Worm (Caenorhabditis elegans): ENCODE measurements around the gene twk-45.

twk-45 gene

ce11 chrIII:2780283-2780682, 21.4 kb downstream of the twk-45 start:
- no peak for TF ChIP-seq F13H6.1 (tag; optimal IDR thresholded peaks at IDR 0.05)
- TF ChIP-seq gmeb-2 (tag; optimal IDR thresholded peaks at IDR 0.05), result no peak
- TF ChIP-seq ceh-48 (tag; optimal IDR thresholded peaks at IDR 0.05), result peak; percentile 99
- TF ChIP-seq odd-2 (tag; optimal IDR thresholded peaks at IDR 0.05), result no peak

DNA sequence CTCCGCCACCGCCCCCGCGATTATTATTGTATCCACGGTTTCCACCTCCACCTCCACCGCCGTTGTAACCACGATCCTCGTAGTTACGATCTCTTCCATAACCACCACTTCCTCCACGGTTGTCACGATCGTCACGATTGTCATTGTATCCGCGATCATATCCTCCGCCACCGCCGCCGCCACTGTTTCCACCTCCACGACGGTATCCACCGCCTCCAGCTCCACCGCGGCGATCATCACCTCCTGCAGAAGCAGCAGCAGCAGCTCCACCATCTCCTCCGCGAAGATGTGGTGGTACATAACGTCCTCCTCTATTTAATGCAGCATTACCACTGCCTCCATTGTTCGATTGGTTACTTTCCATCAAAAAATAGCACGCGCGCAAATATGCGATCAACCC, 23.0 kb downstream of the twk-45 start, which contains the start of gene laf-1:
Gene laf-1 (minus strand): TSS at position 399 of the 400 bp plus-strand sequence.
- TF ChIP-seq elt-4 (tag; optimal IDR thresholded peaks at IDR 0.05) (peak; percentile 59), hlh-8 (tag; optimal IDR thresholded peaks at IDR 0.05) (no peak)

DNA sequence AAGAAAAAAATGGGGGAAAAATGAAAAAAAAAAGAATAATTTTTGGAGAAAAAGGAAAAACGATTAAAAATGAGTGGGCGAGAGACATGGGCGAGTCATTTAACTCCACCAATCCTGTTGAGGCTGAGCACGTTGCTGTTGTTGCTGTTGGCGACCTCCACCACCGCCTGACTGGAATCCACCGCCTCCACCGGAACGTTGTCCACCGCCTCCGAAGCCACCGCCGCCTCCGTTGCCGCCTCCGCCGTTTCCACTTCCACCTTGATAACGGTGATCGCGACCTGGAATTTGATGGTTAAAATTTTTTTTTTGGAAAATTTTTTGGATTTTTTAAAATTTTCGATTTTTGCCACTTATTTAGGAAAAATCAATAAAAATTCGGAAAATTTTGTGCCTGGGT, 30.9 kb downstream of the twk-45 start:
- TF ChIP-seq hlh-13 (GFP tag; optimal IDR thresholded peaks at IDR 0.05) (no peak), zip-5 (tag; optimal IDR thresholded peaks at IDR 0.05) (no peak), dmd-4 (tag; optimal IDR thresholded peaks at IDR 0.05; ENCODE audit: borderline replicate concordance) (no peak), nfya-1 (tag; optimal IDR thresholded peaks at IDR 0.05) (no peak), elt-2 (tag; optimal IDR thresholded peaks at IDR 0.05) (no peak), ceh-2 (tag; optimal IDR thresholded peaks at IDR 0.05) (no peak), sdc-2 (tag; optimal IDR thresholded peaks at IDR 0.05) (no peak), hlh-8 (tag; optimal IDR thresholded peaks at IDR 0.05) (no peak), pha-2 (tag; optimal IDR thresholded peaks at IDR 0.05) (no peak), F13H6.1 (tag; optimal IDR thresholded peaks at IDR 0.05) (no peak)

DNA sequence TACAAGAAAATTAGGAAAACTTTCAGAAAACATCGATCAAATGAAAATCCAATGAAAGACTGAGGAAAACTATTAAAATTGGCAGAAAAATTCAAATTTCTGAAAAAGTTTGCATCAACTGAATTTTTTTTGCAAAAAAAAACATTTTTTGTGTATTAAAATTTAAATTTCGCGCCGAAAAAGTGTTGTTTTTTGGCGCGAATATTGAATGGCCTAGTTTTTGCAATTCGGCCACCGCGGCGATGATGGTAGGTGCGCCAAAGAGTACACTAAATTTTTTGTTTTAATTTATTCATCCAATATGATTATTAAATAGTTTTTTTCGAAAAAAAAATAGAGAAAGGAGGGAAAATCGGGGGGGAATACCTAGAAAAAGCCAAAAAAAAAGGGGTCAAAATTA, 32.6 kb downstream of the twk-45 start:
- TF ChIP-seq ceh-6 (GFP tag; optimal IDR thresholded peaks at IDR 0.05) (no peak), pax-1 (tag; optimal IDR thresholded peaks at IDR 0.05) (no peak), eyg-1 (tag; optimal IDR thresholded peaks at IDR 0.05) (no peak), elt-4 (tag; optimal IDR thresholded peaks at IDR 0.05) (no peak), ceh-34 (tag; optimal IDR thresholded peaks at IDR 0.05) (no peak), K02D7.2 (tag; optimal IDR thresholded peaks at IDR 0.05) (no peak), ceh-18 (tag; optimal IDR thresholded peaks at IDR 0.05) (no peak), che-1 (tag; optimal IDR thresholded peaks at IDR 0.05) (no peak), K09A11.1 (tag; optimal IDR thresholded peaks at IDR 0.05; ENCODE audit: insufficient read depth) (no peak), unc-42 (tag; optimal IDR thresholded peaks at IDR 0.05) (no peak), nhr-11 (tag; optimal IDR thresholded peaks at IDR 0.05) (no peak), ceh-31 (tag; optimal IDR thresholded peaks at IDR 0.05) (no peak), T23F11.4 (GFP tag; optimal IDR thresholded peaks at IDR 0.05) (no peak), nfya-1 (tag; optimal IDR thresholded peaks at IDR 0.05) (no peak), lim-6 (tag; optimal IDR thresholded peaks at IDR 0.05) (no peak), syd-9 (tag; optimal IDR thresholded peaks at IDR 0.05) (no peak), rnt-1 (tag; optimal IDR thresholded peaks at IDR 0.05) (no peak), pha-4 (tag; optimal IDR thresholded peaks at IDR 0.05) (no peak)

- TF ChIP-seq hlh-6 (tag; optimal IDR thresholded peaks at IDR 0.05) (peak; percentile 79), ceh-30 (tag; optimal IDR thresholded peaks at IDR 0.05) (peak; percentile 55), ref-2 (tag; optimal IDR thresholded peaks at IDR 0.05) (peak; percentile 88), odd-2 (tag; optimal IDR thresholded peaks at IDR 0.05) (peak; percentile 84), T23F11.4 (GFP tag; optimal IDR thresholded peaks at IDR 0.05) (peak; percentile 70), pha-4 (tag; optimal IDR thresholded peaks at IDR 0.05) (no peak), nhr-11 (tag; optimal IDR thresholded peaks at IDR 0.05) (no peak), ceh-6 (GFP tag; optimal IDR thresholded peaks at IDR 0.05) (peak; percentile 65), fax-1 (tag; optimal IDR thresholded peaks at IDR 0.05) (peak; percentile 78), pag-3 (tag; optimal IDR thresholded peaks at IDR 0.05; ENCODE audit: borderline replicate concordance) (peak; percentile 45), dmd-4 (tag; optimal IDR thresholded peaks at IDR 0.05; ENCODE audit: borderline replicate concordance) (peak; percentile 93), dve-1 (tag; optimal IDR thresholded peaks at IDR 0.05) (peak; percentile 69), ama-1 (optimal IDR thresholded peaks at IDR 0.05) (no peak), lin-11 (tag; optimal IDR thresholded peaks at IDR 0.05) (peak; percentile 69), pqm-1 (tag; optimal IDR thresholded peaks at IDR 0.05) (peak; percentile 54), elt-4 (tag; optimal IDR thresholded peaks at IDR 0.05) (no peak), zip-5 (tag; optimal IDR thresholded peaks at IDR 0.05) (peak; percentile 63), fkh-10 (GFP tag; optimal IDR thresholded peaks at IDR 0.05) (no peak), npax-4 (tag; optimal IDR thresholded peaks at IDR 0.05) (peak; percentile 73), tbx-2 (tag; optimal IDR thresholded peaks at IDR 0.05) (peak; percentile 93), unc-3 (GFP tag; conservative IDR thresholded peaks at IDR 0.05) (0 out of 2 replicates have a peak, but pooled peaks have one; percentile 45), unc-3 (tag; optimal IDR thresholded peaks at IDR 0.05) (peak; percentile 79), mec-3 (tag; optimal IDR thresholded peaks at IDR 0.05; ENCODE audit: borderline replicate concordance) (no peak), tbx-7 (tag; optimal IDR thresholded peaks at IDR 0.05) (peak; percentile 48), ceh-48 (tag; optimal IDR thresholded peaks at IDR 0.05) (peak; percentile 94)
These were observed 33.1 kb downstream of the twk-45 start, which contains the start of gene swsn-3 for ce11 chrIII:2768635-2769034. swsn-3 (minus strand) TSS chrIII:2768679.
